Worm (Caenorhabditis elegans): ENCODE data around the gene fbxb-87.

Gene fbxb-87

DNA sequence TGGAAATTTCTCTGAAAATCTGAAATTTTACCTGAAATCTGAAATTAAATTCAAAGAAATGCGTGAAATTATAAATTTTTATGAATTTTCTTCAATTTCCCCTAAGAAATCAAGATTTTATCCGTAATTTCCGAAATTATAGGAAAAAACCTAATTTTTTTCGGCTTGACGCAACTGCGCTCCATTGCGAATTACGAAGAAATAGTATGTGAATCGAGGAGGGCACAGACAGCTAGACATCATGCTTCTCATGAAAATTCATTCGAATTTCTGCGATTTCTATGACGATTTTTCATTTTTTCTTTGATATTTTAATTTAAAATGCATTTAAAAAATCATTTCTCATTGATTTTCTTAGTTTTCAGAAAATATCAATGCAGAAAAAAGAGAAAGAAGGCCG, 12.3 kb upstream of the fbxb-87 start (continued):
- TF ChIP-seq lin-15B (tag; optimal IDR thresholded peaks at IDR 0.05) (peak; percentile 21), aly-2 (tag; optimal IDR thresholded peaks at IDR 0.05) (no peak), ZK546.5 (tag; optimal IDR thresholded peaks at IDR 0.05) (no peak)

DNA sequence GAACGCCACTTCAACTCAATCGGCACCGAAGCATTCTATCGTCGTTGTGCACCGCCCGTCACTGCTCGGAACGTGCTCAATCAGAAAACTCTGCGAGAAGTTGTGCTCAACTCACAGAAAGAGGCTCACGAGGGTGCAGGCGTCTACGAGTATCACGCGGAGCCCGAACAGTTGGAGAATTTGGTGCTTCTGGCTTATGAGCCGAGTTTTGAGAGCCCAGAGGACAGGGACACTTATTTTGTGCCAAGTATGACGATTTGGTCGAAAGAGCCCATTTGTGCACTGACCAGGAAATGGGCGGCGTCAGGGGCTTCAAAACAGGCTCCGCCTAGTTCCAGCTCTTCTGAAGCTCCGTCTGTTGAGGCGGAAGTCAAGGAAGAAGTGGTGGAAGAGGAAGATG, 5.5 kb upstream of the fbxb-87 start:
- TF ChIP-seq set-16 (GFP tag; IDR thresholded peaks at IDR 0.05) (peak; percentile 45), aha-1 (tag) (peak; percentile 93), dpl-1 (GFP tag; optimal IDR thresholded peaks at IDR 0.05) (no peak), ceh-82 (tag; optimal IDR thresholded peaks at IDR 0.05) (no peak), F37D6.2 (tag; optimal IDR thresholded peaks at IDR 0.05) (no peak), sdz-12 (GFP tag; optimal IDR thresholded peaks at IDR 0.05) (no peak), lin-13 (GFP tag; optimal IDR thresholded peaks at IDR 0.05) (no peak)

DNA sequence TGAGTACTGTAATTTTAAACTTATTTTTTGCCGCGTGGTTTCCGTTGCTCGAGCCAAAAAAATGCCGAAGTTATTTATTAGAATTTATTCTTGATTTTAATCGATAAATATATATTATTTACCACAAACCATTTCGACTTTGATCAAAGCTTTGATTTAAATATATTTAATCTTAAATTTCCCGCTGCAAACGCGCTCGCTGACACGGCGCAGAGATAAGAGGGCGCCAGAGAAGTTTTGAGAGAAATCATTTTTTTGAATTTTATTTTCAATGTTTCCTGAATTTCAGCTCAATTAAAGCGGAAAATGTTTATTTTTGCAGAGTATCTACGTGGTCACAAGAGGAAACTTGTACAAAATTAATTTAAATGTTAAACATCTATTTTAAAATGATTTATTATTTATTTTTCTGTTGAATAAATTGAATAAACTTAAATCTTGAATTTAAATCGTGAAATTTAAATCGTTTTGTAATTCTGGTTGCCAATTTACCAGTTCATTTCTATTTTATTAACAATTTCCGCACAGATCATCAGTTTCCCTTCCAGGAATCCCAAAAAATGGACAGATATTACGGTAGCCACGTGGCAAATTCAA, 1.6 kb downstream of the fbxb-87 start, which contains the start of gene com-1:
Gene com-1 (plus strand): TSS at position 547 of the 597 bp plus-strand sequence.
- TF ChIP-seq ceh-20 (GFP tag; IDR thresholded peaks at IDR 0.05) (no peak), rbr-2 (tag; optimal IDR thresholded peaks at IDR 0.05) (peak; percentile 12), dpl-1 (GFP tag; optimal IDR thresholded peaks at IDR 0.05) (peak; percentile 52), mxl-3 (GFP tag; optimal IDR thresholded peaks at IDR 0.05) (no peak), Y5F2A.4 (GFP tag; optimal IDR thresholded peaks at IDR 0.05) (no peak), daf-16 (GFP tag; optimal IDR thresholded peaks at IDR 0.05) (peak in 1 of 2 experiments; percentile 7), daf-16 (tag; optimal IDR thresholded peaks at IDR 0.05) (no peak), nhr-11 (tag; optimal IDR thresholded peaks at IDR 0.05) (no peak), nhr-42 (GFP tag; IDR thresholded peaks at IDR 0.05) (no peak), nhr-77 (tag; optimal IDR thresholded peaks at IDR 0.05) (no peak), nhr-25 (tag; optimal IDR thresholded peaks at IDR 0.05; ENCODE audit: borderline replicate concordance, insufficient read depth) (no peak), D1046.2 (GFP tag; IDR thresholded peaks at IDR 0.05) (no peak), ZK546.5 (tag; optimal IDR thresholded peaks at IDR 0.05) (no peak), nhr-6 (tag; optimal IDR thresholded peaks at IDR 0.05) (peak; percentile 21), cey-2 (tag; optimal IDR thresholded peaks at IDR 0.05; ENCODE audit: borderline replicate concordance, insufficient read depth) (no peak), attf-4 (tag; optimal IDR thresholded peaks at IDR 0.05) (no peak), lin-13 (GFP tag; optimal IDR thresholded peaks at IDR 0.05) (no peak), mes-2 (tag; optimal IDR thresholded peaks at IDR 0.05; ENCODE audit: poor library complexity, severe bottlenecking) (peak; percentile 79), fkh-10 (GFP tag; optimal IDR thresholded peaks at IDR 0.05) (no peak), tra-1 (GFP tag; IDR thresholded peaks at IDR 0.05) (no peak), saeg-2 (GFP tag; IDR thresholded peaks at IDR 0.05) (no peak), ces-1 (GFP tag; optimal IDR thresholded peaks at IDR 0.05) (no peak), mep-1 (tag; optimal IDR thresholded peaks at IDR 0.05) (no peak), lin-38 (GFP tag; IDR thresholded peaks at IDR 0.05) (peak; percentile 92)

DNA sequence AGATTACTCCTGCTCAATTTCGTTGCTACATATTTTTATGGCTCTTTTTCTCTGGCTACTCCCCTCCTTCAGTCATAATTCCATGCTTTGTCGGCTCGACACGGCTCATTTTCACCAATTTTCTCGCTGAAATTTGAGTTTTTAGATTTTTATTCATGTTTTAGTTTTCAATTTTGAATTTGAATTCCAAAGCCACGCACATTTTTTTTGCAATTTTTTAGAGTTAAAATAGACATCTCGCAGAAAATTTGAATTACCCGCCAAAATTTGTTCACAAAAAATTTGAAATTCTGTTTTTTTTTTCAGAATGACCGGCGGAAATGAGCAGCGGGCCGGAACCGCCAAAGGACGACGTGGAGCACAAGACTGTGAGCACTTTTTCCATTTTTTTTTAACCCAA, 8.0 kb downstream of the fbxb-87 start, which contains the start of gene unc-119:
Gene unc-119 (plus strand): TSS at position 301 of the 400 bp plus-strand sequence.
- no peak for TF ChIP-seq attf-4 (tag; optimal IDR thresholded peaks at IDR 0.05)
- TF ChIP-seq lir-3 (tag; optimal IDR thresholded peaks at IDR 0.05), result no peak
- TF ChIP-seq aly-2 (tag; optimal IDR thresholded peaks at IDR 0.05), result no peak
- no peak for TF ChIP-seq vab-7 (GFP tag; IDR thresholded peaks at IDR 0.05)
- no peak for TF ChIP-seq ama-1 (optimal IDR thresholded peaks at IDR 0.05)
- no peak for TF ChIP-seq F26F4.8 (GFP tag; conservative IDR thresholded peaks at IDR 0.05)
- TF ChIP-seq nhr-11 (tag; optimal IDR thresholded peaks at IDR 0.05), result no peak
- TF ChIP-seq fkh-10 (GFP tag; optimal IDR thresholded peaks at IDR 0.05), result no peak
- TF ChIP-seq ces-1 (GFP tag; optimal IDR thresholded peaks at IDR 0.05), result no peak
- TF ChIP-seq rbr-2 (tag; optimal IDR thresholded peaks at IDR 0.05), result no peak
- no peak for TF ChIP-seq D1046.2 (GFP tag; IDR thresholded peaks at IDR 0.05)
- TF ChIP-seq mes-2 (tag; optimal IDR thresholded peaks at IDR 0.05; ENCODE audit: poor library complexity, severe bottlenecking), result no peak
- TF ChIP-seq nhr-76 (tag; optimal IDR thresholded peaks at IDR 0.05), result no peak
- no peak for TF ChIP-seq mxl-3 (GFP tag; optimal IDR thresholded peaks at IDR 0.05)
- TF ChIP-seq nhr-77 (tag; optimal IDR thresholded peaks at IDR 0.05), result no peak
- no peak for TF ChIP-seq daf-12 (tag; optimal IDR thresholded peaks at IDR 0.05)
- no peak for TF ChIP-seq madf-9 (GFP tag; conservative IDR thresholded peaks at IDR 0.05)
- TF ChIP-seq spr-3 (GFP tag; optimal IDR thresholded peaks at IDR 0.05), result no peak
- no peak for TF ChIP-seq nhr-237 (tag; optimal IDR thresholded peaks at IDR 0.05)
